Worm (Caenorhabditis elegans): Measurements from ENCODE around the gene Y77E11A.8.

The Y77E11A.8 gene

DNA sequence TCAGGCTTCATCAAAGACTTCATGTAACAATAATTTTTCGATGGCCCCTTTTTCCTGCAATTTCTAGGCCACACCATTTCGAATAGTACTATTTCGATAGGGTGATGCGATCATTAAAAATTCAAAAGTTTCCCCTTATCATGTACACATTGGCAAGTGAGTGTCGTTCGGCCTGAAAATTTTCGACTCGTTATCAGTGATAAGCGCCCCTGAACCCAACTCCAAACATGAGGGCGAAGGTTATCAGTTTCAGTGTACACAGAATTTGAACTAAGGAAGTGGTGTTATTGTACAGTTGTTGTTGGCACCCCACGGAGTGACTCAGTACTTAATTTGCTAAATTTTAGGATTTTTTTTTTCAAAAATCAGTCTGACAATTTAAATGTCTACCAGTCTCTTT is 45.9 kb downstream of the Y77E11A.8 start (continued):
- TF ChIP-seq ZK546.5 (tag; optimal IDR thresholded peaks at IDR 0.05) (no peak), ceh-44 (GFP tag; IDR thresholded peaks at IDR 0.05) (no peak), ceh-82 (tag; optimal IDR thresholded peaks at IDR 0.05) (no peak), php-3 (GFP tag; IDR thresholded peaks at IDR 0.05) (peak; percentile 19; the same call in 1 of the 2 replicates), nhr-77 (tag; optimal IDR thresholded peaks at IDR 0.05) (peak; percentile 72), Y48G9A.11 (GFP tag; IDR thresholded peaks at IDR 0.05) (no peak), nhr-11 (tag; optimal IDR thresholded peaks at IDR 0.05) (no peak), nhr-76 (tag; optimal IDR thresholded peaks at IDR 0.05) (no peak)

DNA sequence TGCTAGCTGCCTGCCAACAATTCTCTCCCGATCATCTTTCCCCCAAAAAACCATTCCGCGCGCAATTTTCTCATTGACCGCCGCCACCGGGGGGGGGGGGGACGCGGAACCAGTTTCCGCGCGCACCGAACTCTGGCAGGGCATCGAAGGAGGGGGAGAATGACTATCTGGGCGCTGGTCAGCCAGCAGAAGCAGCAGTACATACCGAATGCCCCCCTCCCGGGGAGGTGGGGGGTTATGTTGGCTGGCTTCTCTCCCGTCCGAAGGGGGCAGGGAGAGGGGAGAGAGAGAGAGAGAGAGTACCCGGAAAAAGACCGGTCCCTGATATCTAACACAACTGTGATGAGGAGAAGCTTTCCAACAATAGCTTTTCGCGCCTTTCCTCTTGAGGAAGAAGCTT is 47.2 kb downstream of the Y77E11A.8 start:
- peak; percentile 75; the same call in 1 of the 2 replicates for TF ChIP-seq nhr-41 (GFP tag; IDR thresholded peaks at IDR 0.05)
- 0 out of 2 replicates have a peak, but pooled peaks have one; percentile 55 for TF ChIP-seq dmd-8 (GFP tag; IDR thresholded peaks at IDR 0.05)
- TF ChIP-seq lin-15B (tag; optimal IDR thresholded peaks at IDR 0.05), result no peak
- no peak for TF ChIP-seq vab-7 (GFP tag; IDR thresholded peaks at IDR 0.05)
- no peak for TF ChIP-seq zfp-3 (GFP tag; conservative IDR thresholded peaks at IDR 0.05)
- TF ChIP-seq lin-38 (GFP tag; IDR thresholded peaks at IDR 0.05), result no peak
- peak; percentile 99 for TF ChIP-seq set-16 (GFP tag; IDR thresholded peaks at IDR 0.05)
- no peak for TF ChIP-seq skn-1 (tag; optimal IDR thresholded peaks at IDR 0.05)
- TF ChIP-seq R02D3.7 (tag; optimal IDR thresholded peaks at IDR 0.05), result no peak
- peak; percentile 59; the same call in 1 of the 2 replicates for TF ChIP-seq egl-43 (GFP tag; IDR thresholded peaks at IDR 0.05)
- peak; percentile 43; the same call in 1 of the 2 replicates for TF ChIP-seq madf-9 (GFP tag; conservative IDR thresholded peaks at IDR 0.05)
- peak; percentile 40; the same call in 1 of the 2 replicates for TF ChIP-seq T26A8.4 (GFP tag; IDR thresholded peaks at IDR 0.05)
- no peak for TF ChIP-seq ceh-28 (tag; optimal IDR thresholded peaks at IDR 0.05)
- no peak for TF ChIP-seq unc-39 (tag; optimal IDR thresholded peaks at IDR 0.05)
- no peak for TF ChIP-seq pqm-1 (tag; optimal IDR thresholded peaks at IDR 0.05)
- TF ChIP-seq unc-62 (GFP tag; optimal IDR thresholded peaks at IDR 0.05 in 1 of 2), result no peak
- TF ChIP-seq unc-62 (tag; optimal IDR thresholded peaks at IDR 0.05), result no peak
- no peak for TF ChIP-seq spr-3 (GFP tag; optimal IDR thresholded peaks at IDR 0.05)
- TF ChIP-seq pha-4 (GFP tag; IDR thresholded peaks at IDR 0.05), result peak; percentile 59; the same call in 1 of the 2 replicates
- TF ChIP-seq pha-4 (tag; optimal IDR thresholded peaks at IDR 0.05), result no peak
- peak; percentile 72 for TF ChIP-seq hlh-11 (tag; optimal IDR thresholded peaks at IDR 0.05)
- no peak for TF ChIP-seq Y105C5A.15 (GFP tag; IDR thresholded peaks at IDR 0.05)
- TF ChIP-seq attf-4 (tag; optimal IDR thresholded peaks at IDR 0.05), result no peak
- no peak for TF ChIP-seq F49E8.2 (tag; optimal IDR thresholded peaks at IDR 0.05; ENCODE audit: borderline replicate concordance)
- TF ChIP-seq mdt-29 (GFP tag; IDR thresholded peaks at IDR 0.05), result no peak
- no peak for TF ChIP-seq tag-97 (GFP tag; IDR thresholded peaks at IDR 0.05)
- no peak for TF ChIP-seq lin-1 (GFP tag; IDR thresholded peaks at IDR 0.05)
- TF ChIP-seq mxl-3 (GFP tag; optimal IDR thresholded peaks at IDR 0.05), result peak; percentile 71
- peak; percentile 71 for TF ChIP-seq aha-1 (tag)
- no peak for TF ChIP-seq lin-29 (GFP tag; IDR thresholded peaks at IDR 0.05)
- TF ChIP-seq dmd-6 (GFP tag; IDR thresholded peaks at IDR 0.05), result no peak
- no peak for TF ChIP-seq zfp-2 (tag; optimal IDR thresholded peaks at IDR 0.05)
- TF ChIP-seq saeg-2 (GFP tag; IDR thresholded peaks at IDR 0.05), result no peak
- TF ChIP-seq lim-7 (GFP tag; IDR thresholded peaks at IDR 0.05), result peak; percentile 20; the same call in 1 of the 2 replicates
- no peak for TF ChIP-seq ctbp-1 (GFP tag; IDR thresholded peaks at IDR 0.05)
- no peak for TF ChIP-seq nhr-6 (tag; optimal IDR thresholded peaks at IDR 0.05)
- TF ChIP-seq fkh-10 (GFP tag; optimal IDR thresholded peaks at IDR 0.05), result no peak

Data from whole organism, L4 larva.